Worm (Caenorhabditis elegans): ENCODE measurements around the gene chil-15.

The chil-15 gene

DNA sequence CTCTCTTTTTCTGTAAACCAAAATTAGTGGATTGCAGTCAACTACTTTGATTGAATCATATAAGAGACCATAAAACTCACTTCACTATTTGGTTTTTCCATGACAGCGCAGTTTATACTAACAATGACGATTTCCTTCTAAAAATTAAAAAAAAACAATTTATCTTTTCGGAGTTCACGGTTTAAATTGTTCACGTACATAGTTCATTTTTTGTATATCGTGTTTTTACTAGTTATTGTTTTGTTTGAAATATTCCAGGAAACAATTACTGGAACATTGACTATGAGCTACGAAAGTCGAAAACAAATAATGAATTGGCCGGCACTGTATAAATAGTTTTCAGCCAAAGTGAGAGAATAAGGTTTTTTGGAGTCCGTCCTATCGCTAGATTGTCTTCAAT lies 50.7 kb downstream of the chil-15 start, which contains the start of gene lido-17:
Gene lido-17 (minus strand): TSS at position 101 of the 400 bp plus-strand sequence.
- TF ChIP-seq lin-15B (tag; optimal IDR thresholded peaks at IDR 0.05) (no peak), skn-1 (tag; optimal IDR thresholded peaks at IDR 0.05) (no peak), pax-3 (tag; optimal IDR thresholded peaks at IDR 0.05) (no peak), unc-130 (tag; optimal IDR thresholded peaks at IDR 0.05) (no peak), swsn-7 (tag; optimal IDR thresholded peaks at IDR 0.05) (no peak), egl-13 (tag; optimal IDR thresholded peaks at IDR 0.05) (no peak), nhr-28 (tag; optimal IDR thresholded peaks at IDR 0.05) (no peak), lin-13 (GFP tag; optimal IDR thresholded peaks at IDR 0.05) (no peak), fos-1 (tag; optimal IDR thresholded peaks at IDR 0.05) (no peak), ceh-8 (GFP tag; optimal IDR thresholded peaks at IDR 0.05) (no peak), nhr-71 (tag; optimal IDR thresholded peaks at IDR 0.05) (no peak), pag-3 (tag; optimal IDR thresholded peaks at IDR 0.05; ENCODE audit: borderline replicate concordance, insufficient read depth) (no peak), egl-27 (tag; optimal IDR thresholded peaks at IDR 0.05) (no peak), aly-2 (tag; optimal IDR thresholded peaks at IDR 0.05) (no peak), dpl-1 (GFP tag; optimal IDR thresholded peaks at IDR 0.05) (no peak), C34B4.2 (tag; optimal IDR thresholded peaks at IDR 0.05) (no peak), snpc-4 (tag; optimal IDR thresholded peaks at IDR 0.05) (no peak), hlh-17 (GFP tag; optimal IDR thresholded peaks at IDR 0.05; ENCODE audit: borderline replicate concordance) (no peak), efl-1 (optimal IDR thresholded peaks at IDR 0.05) (no peak), efl-1 (GFP tag; optimal IDR thresholded peaks at IDR 0.05 in 1 of 2) (no peak), fkh-8 (tag; optimal IDR thresholded peaks at IDR 0.05) (no peak)
